Worm (Caenorhabditis elegans) whole organism, early embryonic: ENCODE measurements around the gene F13H8.5.

Source experiments
- B0310.2 ChIP-seq: sonication (generic microtip); optimal IDR thresholded peaks from 2 replicates; lab custom pipeline; 2016; ENCODE audit warnings: mild to moderate bottlenecking, missing genetic modification characterization, missing compliant biosample characterization
- F13C5.2 ChIP-seq: sonication (generic microtip); optimal IDR thresholded peaks from 2 replicates; lab custom pipeline; 2017; ENCODE audit warnings: mild to moderate bottlenecking, missing genetic modification characterization, inconsistent platforms, missing compliant biosample characterization
- aly-1 ChIP-seq: sonication (generic microtip); optimal IDR thresholded peaks from 2 replicates; lab custom pipeline; 2016; ENCODE audit warnings: missing genetic modification characterization, missing compliant biosample characterization
- ama-1 ChIP-seq: fragments of 150-350 bp; optimal IDR thresholded peaks from 2 replicates; lab custom pipeline; 2014
- ceh-13 ChIP-seq: fragments of 200-800 bp; sonication (Bioruptor generic); optimal IDR thresholded peaks from 2 replicates; lab custom pipeline; 2018; ENCODE audit warnings: mild to moderate bottlenecking, missing genetic modification characterization, missing compliant biosample characterization
- flt-1 ChIP-seq: fragments of 200-800 bp; sonication (Bioruptor generic); IDR thresholded peaks from 2 replicates; pipeline ENCODE4 v1.3.6; 2022; ENCODE audit warnings: missing genetic modification characterization, missing compliant biosample characterization
- hmg-4 ChIP-seq: fragments of 200-800 bp; sonication (Bioruptor generic); optimal IDR thresholded peaks from 2 replicates; lab custom pipeline; 2018; ENCODE audit warnings: mild to moderate bottlenecking, missing genetic modification characterization, missing compliant biosample characterization
- hnd-1 ChIP-seq: sonication (generic microtip); optimal IDR thresholded peaks from 2 replicates; lab custom pipeline; 2016; ENCODE audit warnings: missing genetic modification characterization, missing compliant biosample characterization
- pes-1 ChIP-seq: fragments of 200-800 bp; sonication (Bioruptor generic); IDR thresholded peaks from 2 replicates; pipeline ENCODE4 v1.3.6; 2022; ENCODE audit warnings: missing genetic modification reagents, missing genetic modification characterization, missing compliant biosample characterization
- sea-1 ChIP-seq: fragments of 200-800 bp; sonication (Bioruptor generic); conservative IDR thresholded peaks from 2 replicates; pipeline ENCODE4 v1.3.6; 2022; ENCODE audit warnings: missing genetic modification characterization, missing compliant biosample characterization
- tbx-37 ChIP-seq: fragments of 200-800 bp; sonication (Bioruptor generic); conservative IDR thresholded peaks from 2 replicates; pipeline ENCODE4 v1.3.6; 2022; ENCODE audit warnings: missing genetic modification reagents, missing genetic modification characterization, missing compliant biosample characterization
- tra-4 ChIP-seq: sonication (generic microtip); optimal IDR thresholded peaks from 2 replicates; lab custom pipeline; 2017; ENCODE audit warnings: missing genetic modification characterization, missing compliant biosample characterization

ce11 chrII:6235432-6236092 lies 20.4 kb downstream of the F13H8.5 start, which contains the start of gene T24H7.9:
- TF ChIP-seq pes-1, result no peak
- no peak for TF ChIP-seq B0310.2 (tag; lab: Kevin White, UChicago)
- no peak for TF ChIP-seq ama-1
- TF ChIP-seq F13C5.2 (tag; lab: Kevin White, UChicago), result no peak
- no peak for TF ChIP-seq ceh-13 (GFP tag; lab: Kevin White, UChicago)
- TF ChIP-seq aly-1 (tag; lab: Kevin White, UChicago), result no peak
- no peak for TF ChIP-seq tra-4 (tag; lab: Kevin White, UChicago)
- no peak for TF ChIP-seq sea-1 (GFP tag; lab: Robert Waterston, UW)
- TF ChIP-seq hmg-4, result no peak
- no peak for TF ChIP-seq tbx-37
- TF ChIP-seq flt-1 (GFP tag; lab: Robert Waterston, UW), result no peak
- no peak for TF ChIP-seq hnd-1 (tag; lab: Kevin White, UChicago)
